Worm (Caenorhabditis elegans) whole organism, young adult: ENCODE measurements around the gene H25K10.4.
"Not testable (repeated sequence)": the region's sequence is repeated elsewhere in the genome, so short reads cannot be mapped to it uniquely, and the experiment has no call there.

Source experiments
- B0019.2 ChIP-seq: fragments of 200-800 bp; sonication (Bioruptor generic); conservative IDR thresholded peaks from 2 replicates; pipeline ENCODE4 v1.3.6; 2022; ENCODE audit warnings: missing genetic modification reagents, missing genetic modification characterization, missing compliant biosample characterization
- B0035.1 ChIP-seq: sonication (generic microtip); optimal IDR thresholded peaks from 2 replicates; lab custom pipeline; 2016; ENCODE audit warnings: missing genetic modification characterization, mild to moderate bottlenecking, missing compliant biosample characterization, missing genotype, missing genetic modification reagents
- C17E4.6 ChIP-seq: fragments of 200-800 bp; sonication (Bioruptor generic); IDR thresholded peaks from 2 replicates; pipeline ENCODE4 v1.3.6; 2022; ENCODE audit warnings: missing genetic modification reagents, missing genetic modification characterization, missing compliant biosample characterization
- F10E7.11 ChIP-seq: sonication (generic microtip); optimal IDR thresholded peaks from 2 replicates; lab custom pipeline; 2017; ENCODE audit warnings: mild to moderate bottlenecking, missing genetic modification characterization, moderate library complexity, missing compliant biosample characterization
- F39B2.1 ChIP-seq: fragments of 200-800 bp; sonication (Bioruptor generic); IDR thresholded peaks from 2 replicates; pipeline ENCODE4 v1.3.6; 2022; ENCODE audit warnings: missing genetic modification reagents, missing genetic modification characterization, missing compliant biosample characterization
- T07F8.4 ChIP-seq: sonication (generic microtip); optimal IDR thresholded peaks from 2 replicates; lab custom pipeline; 2016; ENCODE audit warnings: mild to moderate bottlenecking, missing genetic modification characterization, moderate library complexity, missing compliant biosample characterization
- Y53F4B.3 ChIP-seq: fragments of 200-800 bp; sonication (Bioruptor generic); IDR thresholded peaks from 2 replicates; pipeline ENCODE4 v1.3.6; 2022; ENCODE audit warnings: missing genetic modification reagents, missing genetic modification characterization, missing compliant biosample characterization
- Y53G8AR.9 ChIP-seq: fragments of 200-800 bp; sonication (Bioruptor generic); conservative IDR thresholded peaks from 2 replicates; pipeline ENCODE4 v1.3.6; 2022; ENCODE audit warnings: missing genetic modification reagents, missing genetic modification characterization, missing compliant biosample characterization
- atf-7 ChIP-seq: sonication (generic microtip); optimal IDR thresholded peaks from 2 replicates; lab custom pipeline; 2017; ENCODE audit warnings: mild to moderate bottlenecking, missing genetic modification characterization, missing compliant biosample characterization
- athp-1 ChIP-seq: sonication (generic microtip); optimal IDR thresholded peaks from 2 replicates; lab custom pipeline; 2017; ENCODE audit warnings: mild to moderate bottlenecking, missing genetic modification characterization, missing compliant biosample characterization
- attf-3 ChIP-seq: fragments of 200-800 bp; sonication (Bioruptor generic); conservative IDR thresholded peaks from 2 replicates; pipeline ENCODE4 v1.3.6; 2022; ENCODE audit warnings: missing genetic modification reagents, missing genetic modification characterization, missing compliant biosample characterization
- attf-6 ChIP-seq: fragments of 200-800 bp; sonication (Bioruptor generic); IDR thresholded peaks from 2 replicates; pipeline ENCODE4 v1.3.6; 2022; ENCODE audit warnings: missing genetic modification reagents, missing genetic modification characterization, missing compliant biosample characterization
- ceh-100 ChIP-seq: fragments of 200-800 bp; sonication (Bioruptor generic); IDR thresholded peaks from 2 replicates; pipeline ENCODE4 v1.3.6; 2022; ENCODE audit warnings: missing genetic modification reagents, missing genetic modification characterization, missing compliant biosample characterization
- ceh-79 ChIP-seq: sonication (generic microtip); optimal IDR thresholded peaks from 2 replicates; lab custom pipeline; 2017; ENCODE audit warnings: mild to moderate bottlenecking, missing genetic modification characterization, missing compliant biosample characterization
- dox-1 ChIP-seq: fragments of 200-800 bp; sonication (Bioruptor generic); IDR thresholded peaks from 2 replicates; pipeline ENCODE4 v1.3.6; 2022; ENCODE audit warnings: missing genetic modification reagents, missing genetic modification characterization, missing compliant biosample characterization
- ets-4 ChIP-seq: fragments of 200-800 bp; sonication (Bioruptor generic); optimal IDR thresholded peaks from 2 replicates; lab custom pipeline; 2018; ENCODE audit warnings: mild to moderate bottlenecking, missing genetic modification characterization, missing compliant biosample characterization
- hmg-1.2 ChIP-seq: fragments of 200-800 bp; sonication (Bioruptor generic); IDR thresholded peaks from 2 replicates; pipeline ENCODE4 v1.3.6; 2022; ENCODE audit warnings: missing genetic modification reagents, missing genetic modification characterization, missing compliant biosample characterization
- hmg-20 ChIP-seq: fragments of 200-800 bp; sonication (Bioruptor generic); IDR thresholded peaks from 2 replicates; pipeline ENCODE4 v1.3.6; 2022; ENCODE audit warnings: missing genetic modification reagents, missing genetic modification characterization, missing compliant biosample characterization
- hsf-1 ChIP-seq: fragments of 200-800 bp; sonication (Bioruptor generic); IDR thresholded peaks from 2 replicates; pipeline ENCODE4 v1.3.6; 2022; ENCODE audit warnings: missing genetic modification reagents, missing genetic modification characterization, missing compliant biosample characterization
- lin-40 ChIP-seq: sonication (generic microtip); optimal IDR thresholded peaks from 2 replicates; lab custom pipeline; 2016; ENCODE audit warnings: missing genetic modification characterization, mild to moderate bottlenecking, missing compliant biosample characterization, missing genotype, missing genetic modification reagents
- lir-1 ChIP-seq: fragments of 200-800 bp; sonication (Bioruptor generic); conservative IDR thresholded peaks from 2 replicates; pipeline ENCODE4 v1.3.6; 2022; ENCODE audit warnings: missing genetic modification reagents, missing genetic modification characterization, missing compliant biosample characterization
- madf-6 ChIP-seq: fragments of 200-800 bp; sonication (Bioruptor generic); IDR thresholded peaks from 2 replicates; pipeline ENCODE4 v1.3.6; 2022; ENCODE audit warnings: missing genetic modification reagents, missing genetic modification characterization, missing compliant biosample characterization
- nfya-2 ChIP-seq: fragments of 200-800 bp; sonication (Bioruptor generic); IDR thresholded peaks from 2 replicates; pipeline ENCODE4 v1.3.6; 2022; ENCODE audit warnings: missing genetic modification reagents, missing genetic modification characterization, missing compliant biosample characterization
- nhr-120 ChIP-seq: fragments of 200-800 bp; sonication (Bioruptor generic); IDR thresholded peaks from 2 replicates; pipeline ENCODE4 v1.3.6; 2022; ENCODE audit warnings: missing genetic modification characterization, missing compliant biosample characterization
- nhr-80 ChIP-seq: sonication (generic microtip); optimal IDR thresholded peaks from 2 replicates; lab custom pipeline; 2016; ENCODE audit warnings: missing genetic modification characterization, missing compliant biosample characterization
- repo-1 ChIP-seq: sonication (generic microtip); optimal IDR thresholded peaks from 2 replicates; lab custom pipeline; 2017; ENCODE audit warnings: mild to moderate bottlenecking, missing genetic modification characterization, missing compliant biosample characterization
- snpc-1.1 ChIP-seq: sonication (generic microtip); optimal IDR thresholded peaks from 2 replicates; lab custom pipeline; 2017; ENCODE audit warnings: missing genetic modification characterization, mild to moderate bottlenecking, missing compliant biosample characterization, antibody characterized with exemption, moderate library complexity, missing genotype, missing genetic modification reagents; ENCODE audit not compliant: insufficient read depth
- snpc-4 ChIP-seq, 5 experiments: fragments of 150-350 bp in 1 of 5; sonication (generic microtip) in 4 of 5; optimal IDR thresholded peaks; 2 replicates each; lab custom pipeline; 2014 to 2018; ENCODE audit warnings: missing genetic modification characterization in 5 of 5, missing biosample characterization in 3 of 5, antibody characterized with exemption in 2 of 5, mild to moderate bottlenecking in 2 of 5, missing compliant biosample characterization in 2 of 5, missing genotype in 2 of 5, moderate library complexity in 2 of 5, missing genetic modification reagents in 1 of 5
- tbp1 ChIP-seq: fragments of 200-800 bp; sonication (Bioruptor generic); optimal IDR thresholded peaks from 2 replicates; lab custom pipeline; 2018; ENCODE audit warnings: mild to moderate bottlenecking, missing genetic modification characterization, missing compliant biosample characterization
- tbx-9 ChIP-seq: sonication (generic microtip); optimal IDR thresholded peaks from 2 replicates; lab custom pipeline; 2016; ENCODE audit warnings: borderline replicate concordance, missing genetic modification characterization, inconsistent platforms, missing compliant biosample characterization
- unc-130 ChIP-seq: sonication (generic microtip); optimal IDR thresholded peaks from 2 replicates; lab custom pipeline; 2016; ENCODE audit warnings: missing genetic modification reagents, missing genetic modification characterization, missing compliant biosample characterization
- ztf-26 ChIP-seq: sonication (generic microtip); optimal IDR thresholded peaks from 2 replicates; lab custom pipeline; 2017; ENCODE audit warnings: missing genetic modification characterization, missing compliant biosample characterization
- ztf-3 ChIP-seq: fragments of 200-800 bp; sonication (Bioruptor generic); optimal IDR thresholded peaks from 2 replicates; lab custom pipeline; 2018; ENCODE audit warnings: mild to moderate bottlenecking, missing genetic modification characterization, missing compliant biosample characterization
- ztf-6 ChIP-seq: fragments of 200-800 bp; sonication (Bioruptor generic); IDR thresholded peaks from 2 replicates; pipeline ENCODE4 v1.3.6; 2022; ENCODE audit warnings: missing genetic modification reagents, missing genetic modification characterization, missing compliant biosample characterization

Gene H25K10.4

DNA sequence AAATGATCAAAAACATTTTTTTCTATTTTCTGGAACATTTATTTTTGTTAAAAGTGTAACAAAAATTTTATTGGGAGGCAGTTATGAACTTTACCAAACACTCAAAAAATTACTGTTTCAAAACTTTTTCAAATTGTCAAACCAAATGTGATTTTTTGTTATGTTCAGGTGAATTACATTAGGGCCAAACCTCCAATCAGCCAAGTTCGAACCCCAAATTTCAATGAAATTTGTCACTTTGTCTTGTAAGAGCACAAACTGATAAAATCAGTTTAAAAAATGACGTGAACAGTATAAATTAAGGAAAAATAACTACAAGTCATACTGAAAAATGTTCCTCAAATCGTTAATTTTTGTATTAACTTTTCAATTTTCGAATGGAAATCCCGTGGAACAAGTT is 23.8 kb upstream of the H25K10.4 start, which contains the start of gene H25K10.1:
TSS of gene H25K10.1 (plus strand) at position 301 of the 400 bp plus-strand sequence.
- TF ChIP-seq lin-40 (tag; lab: Kevin White, UChicago) (no peak), Y53G8AR.9 (GFP tag; lab: Robert Waterston, UW) (no peak), hmg-1.2 (GFP tag; lab: Robert Waterston, UW) (no peak), ceh-79 (tag; lab: Kevin White, UChicago) (no peak), F10E7.11 (no peak), hsf-1 (GFP tag; lab: Robert Waterston, UW) (no peak), madf-6 (no peak)

- TF ChIP-seq nhr-80 (tag; lab: Kevin White, UChicago) (peak; percentile 66), ceh-100 (no peak)
Measured at ce11 chrIV:16203373-16203772, 22.5 kb upstream of the H25K10.4 start.

DNA sequence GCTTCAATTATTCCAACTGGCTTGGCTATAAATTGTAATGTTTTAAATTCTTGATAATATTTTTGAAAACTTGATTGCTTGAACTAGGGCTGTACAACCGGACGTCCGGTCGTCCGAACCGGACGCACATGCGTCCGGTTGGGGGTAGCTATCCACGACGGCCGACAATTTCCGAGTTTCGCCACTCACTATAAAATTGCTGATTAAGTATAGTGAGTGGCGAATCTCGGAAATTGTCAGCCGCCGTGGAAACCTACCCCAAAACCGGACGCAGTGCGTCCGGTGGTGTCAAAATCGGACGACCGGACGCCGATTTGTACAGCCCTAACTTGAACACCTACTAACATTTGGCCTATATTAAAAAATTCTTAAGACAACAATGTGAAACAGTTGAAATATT is 16.4 kb upstream of the H25K10.4 start:
- TF ChIP-seq snpc-1.1 (tag; lab: Kevin White, UChicago) (peak; percentile 52), snpc-4 (tag; optimal IDR thresholded peaks at IDR 0.05; lab: Kevin White, UChicago) (peak; percentile 20 to 92 (median 65)), attf-6 (GFP tag; lab: Robert Waterston, UW) (peak; percentile 78)
- not testable (repeated sequence) for TF ChIP-seq snpc-4 (GFP tag; optimal IDR thresholded peaks at IDR 0.05; lab: Kevin White, UChicago)

DNA sequence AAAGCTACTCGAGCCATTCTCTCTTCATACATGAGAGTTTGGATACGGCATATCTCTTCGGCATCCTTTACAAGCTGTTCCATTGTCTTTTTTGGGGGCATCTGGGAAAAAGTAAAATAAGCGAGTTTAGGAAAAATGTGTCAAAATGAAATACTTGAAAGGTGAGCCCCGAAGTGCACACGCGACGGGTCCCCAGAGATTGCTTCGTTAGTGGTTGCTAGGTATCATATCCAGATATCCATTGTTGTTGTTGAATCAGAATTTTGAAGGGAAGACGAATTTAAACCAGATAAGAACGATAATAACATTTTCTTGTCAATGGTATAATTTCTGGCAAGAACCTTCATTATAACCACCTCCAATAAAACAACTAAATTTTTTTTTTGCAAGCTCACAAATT is 14.9 kb upstream of the H25K10.4 start, which contains the start of gene H25K10.2:
TSS of gene H25K10.2 (minus strand) at position 101 of the 400 bp plus-strand sequence.
- no peak for TF ChIP-seq ets-4
- no peak for TF ChIP-seq hmg-20
- no peak for TF ChIP-seq ztf-26 (tag; lab: Kevin White, UChicago)
- TF ChIP-seq nhr-120 (GFP tag; lab: Robert Waterston, UW), result no peak
- no peak for TF ChIP-seq lir-1 (GFP tag; lab: Robert Waterston, UW)
- TF ChIP-seq F39B2.1 (GFP tag; lab: Robert Waterston, UW), result no peak
- TF ChIP-seq attf-3 (GFP tag; lab: Robert Waterston, UW), result no peak
- no peak for TF ChIP-seq ztf-3 (GFP tag; lab: Kevin White, UChicago)
- TF ChIP-seq tbx-9 (tag; lab: Kevin White, UChicago), result no peak
- TF ChIP-seq atf-7, result no peak
- TF ChIP-seq athp-1 (tag; lab: Kevin White, UChicago), result no peak
- no peak for TF ChIP-seq nfya-2
- no peak for TF ChIP-seq ztf-6 (GFP tag; lab: Robert Waterston, UW)
- TF ChIP-seq, all 124 proteins: peak for 0

DNA sequence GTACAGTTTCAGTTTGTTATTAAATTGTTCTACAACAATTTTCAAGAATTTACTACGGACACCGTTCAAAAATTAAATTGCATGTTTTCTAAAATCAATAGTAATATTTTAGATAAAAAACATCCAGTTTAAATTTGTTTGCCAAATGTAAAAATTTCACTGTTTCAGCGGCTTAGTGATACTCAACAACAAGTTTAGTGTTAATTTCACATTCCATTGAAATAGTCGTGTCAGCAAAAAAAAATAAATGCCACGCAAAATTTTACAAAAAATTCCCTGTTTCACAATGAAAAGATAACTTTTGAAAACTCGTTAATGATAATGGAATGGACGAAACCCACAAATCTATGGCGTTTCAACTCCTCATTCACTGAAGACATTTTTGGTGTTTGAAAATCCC is 9.7 kb upstream of the H25K10.4 start:
- TF ChIP-seq ztf-26 (tag; lab: Kevin White, UChicago) (no peak), T07F8.4 (tag; lab: Kevin White, UChicago) (no peak), repo-1 (tag; lab: Kevin White, UChicago) (no peak), dox-1 (GFP tag; lab: Robert Waterston, UW) (no peak), unc-130 (no peak), tbp1 (GFP tag; lab: Kevin White, UChicago) (no peak), B0019.2 (GFP tag; lab: Robert Waterston, UW) (no peak), Y53F4B.3 (GFP tag; lab: Robert Waterston, UW) (no peak), B0035.1 (tag; lab: Kevin White, UChicago) (no peak), snpc-4 (GFP tag; optimal IDR thresholded peaks at IDR 0.05; lab: Kevin White, UChicago) (no peak), snpc-4 (tag; optimal IDR thresholded peaks at IDR 0.05; lab: Kevin White, UChicago) (peak in 2 of 4 experiments; percentile 22 to 58), attf-6 (GFP tag; lab: Robert Waterston, UW) (peak; percentile 54; the same call in 1 of the 2 replicates), C17E4.6 (GFP tag; lab: Robert Waterston, UW) (no peak)
- TF ChIP-seq, all 124 proteins: peak for 2
